Fruit fly (Drosophila melanogaster): ENCODE results near the gene Spn100A.

dm6 chr3R:30714395-30714794 is 24.0 kb downstream of the Spn100A start:
- TF ChIP-seq CG8478 (optimal IDR thresholded peaks at IDR 0.05) (no peak), pan (optimal IDR thresholded peaks at IDR 0.05) (no peak), EcR (GFP tag; optimal IDR thresholded peaks at IDR 0.05) (no peak)

All from whole organism.